Fruit fly (Drosophila melanogaster) whole organism, prepupa: Measurements from ENCODE around the gene alpha-Est3.

ENCODE experiments used
- CG3032 ChIP-seq: fragments of 200-800 bp; optimal IDR thresholded peaks from 2 replicates; lab custom pipeline; 2019; ENCODE audit warnings: missing biosample characterization, mild to moderate bottlenecking, missing genetic modification characterization, moderate library complexity
- CG4318 ChIP-seq: fragments of 200-800 bp; sonication (Bioruptor generic); optimal IDR thresholded peaks from 3 replicates; lab custom pipeline; 2017; ENCODE audit warnings: missing biosample characterization, mild to moderate bottlenecking, missing genetic modification characterization
- Sox15 ChIP-seq: fragments of 200-800 bp; sonication (Bioruptor generic); optimal IDR thresholded peaks from 3 replicates; lab custom pipeline; 2016; ENCODE audit warnings: missing biosample characterization, missing genetic modification characterization
- spab ChIP-seq: fragments of 200-800 bp; sonication (Bioruptor generic); optimal IDR thresholded peaks from 2 replicates; lab custom pipeline; 2017; ENCODE audit warnings: missing biosample characterization, mild to moderate bottlenecking, missing genetic modification characterization, missing genetic modification reagents

dm6 chr3R:7536281-7536680 lies 5.2 kb downstream of the alpha-Est3 start, which contains the start of gene alpha-Est5:
- TF ChIP-seq Sox15 (GFP tag; lab: Kevin White, UChicago), result no peak
- TF ChIP-seq CG3032 (tag; lab: Kevin White, UChicago), result no peak
- no peak for TF ChIP-seq CG4318 (GFP tag; lab: Kevin White, UChicago)
- no peak for TF ChIP-seq spab (GFP tag; lab: Kevin White, UChicago)
